Fruit fly (Drosophila melanogaster): ENCODE measurements around the gene CG32263.

Gene CG32263

dm6 chr3L:3824790-3825484 is 14.0 kb upstream of the CG32263 start, which contains the start of gene Rdh (continued):
- TF ChIP-seq CG8290 (GFP tag; optimal IDR thresholded peaks at IDR 0.05), result no peak
- TF ChIP-seq CG8290 (tag; optimal IDR thresholded peaks at IDR 0.05), result no peak
- peak; percentile 62 for TF ChIP-seq trem (tag; optimal IDR thresholded peaks at IDR 0.05)
- TF ChIP-seq lmd (GFP tag; IDR thresholded peaks at IDR 0.05), result peak; percentile 63
- no peak for TF ChIP-seq CG17612 (GFP tag; IDR thresholded peaks at IDR 0.05)
- peak; percentile 65; the same call in 1 of the 2 replicates for TF ChIP-seq CG9215 (GFP tag; IDR thresholded peaks at IDR 0.05)
- TF ChIP-seq pros (GFP tag; optimal IDR thresholded peaks at IDR 0.05), result peak; percentile 75
- peak; percentile 68 for TF ChIP-seq gsb-n (tag; optimal IDR thresholded peaks at IDR 0.05)
- TF ChIP-seq shn (GFP tag; optimal IDR thresholded peaks at IDR 0.05), result no peak
- peak; percentile 83 for TF ChIP-seq CG30403 (GFP tag; optimal IDR thresholded peaks at IDR 0.05)
- no peak for TF ChIP-seq otp (GFP tag; IDR thresholded peaks at IDR 0.05)
- no peak for TF ChIP-seq dimm (GFP tag; IDR thresholded peaks at IDR 0.05)
- TF ChIP-seq Ada2b (GFP tag; IDR thresholded peaks at IDR 0.05), result peak; percentile 58
- peak; percentile 79 for TF ChIP-seq Dbx (GFP tag; IDR thresholded peaks at IDR 0.05)
- no peak for TF ChIP-seq Bdp1 (GFP tag; optimal IDR thresholded peaks at IDR 0.05)
- peak; percentile 39 for TF ChIP-seq ewg (GFP tag; optimal IDR thresholded peaks at IDR 0.05)
- TF ChIP-seq D19B (GFP tag; optimal IDR thresholded peaks at IDR 0.05), result peak; percentile 45
- TF ChIP-seq zfh2 (GFP tag; optimal IDR thresholded peaks at IDR 0.05), result no peak
- peak; percentile 61 for TF ChIP-seq zen (tag; optimal IDR thresholded peaks at IDR 0.05)
- peak; percentile 90 for TF ChIP-seq CG8924 (tag; optimal IDR thresholded peaks at IDR 0.05)
- TF ChIP-seq CG2199 (GFP tag; IDR thresholded peaks at IDR 0.05), result no peak
- TF ChIP-seq CG33557 (GFP tag; optimal IDR thresholded peaks at IDR 0.05), result peak; percentile 69
- TF ChIP-seq CG2129 (GFP tag; IDR thresholded peaks at IDR 0.05; ENCODE audit: partially characterized antibody), result no peak
- TF ChIP-seq Trl (optimal IDR thresholded peaks at IDR 0.05), result peak; percentile 74 to 89
- TF ChIP-seq Trl (GFP tag; optimal IDR thresholded peaks at IDR 0.05), result no peak
- no peak for TF ChIP-seq CG33213 (GFP tag; optimal IDR thresholded peaks at IDR 0.05)
- peak; percentile 30 for TF ChIP-seq YL-1 (GFP tag; optimal IDR thresholded peaks at IDR 0.05)
- TF ChIP-seq CG8359 (GFP tag; optimal IDR thresholded peaks at IDR 0.05; ENCODE audit: borderline replicate concordance), result peak; percentile 49
- peak; percentile 62 for TF ChIP-seq ssp (GFP tag; IDR thresholded peaks at IDR 0.05)
- TF ChIP-seq trh (GFP tag; optimal IDR thresholded peaks at IDR 0.05), result peak; percentile 53
- peak; percentile 14 for TF ChIP-seq pnt (GFP tag; optimal IDR thresholded peaks at IDR 0.05)
- TF ChIP-seq CG10462 (GFP tag; optimal IDR thresholded peaks at IDR 0.05), result peak; percentile 24
- peak; percentile 43; the same call in 1 of the 2 replicates for TF ChIP-seq MBD-R2 (GFP tag; IDR thresholded peaks at IDR 0.05)
- no peak for TF ChIP-seq CG2889 (GFP tag; IDR thresholded peaks at IDR 0.05)
- no peak for TF ChIP-seq CG4617 (GFP tag; optimal IDR thresholded peaks at IDR 0.05; ENCODE audit: borderline replicate concordance)
- peak; percentile 55 to 59 for TF ChIP-seq dpn (GFP tag; optimal IDR thresholded peaks at IDR 0.05)
- TF ChIP-seq Hsf (GFP tag; optimal IDR thresholded peaks at IDR 0.05), result peak; percentile 69
- TF ChIP-seq wdn (GFP tag; IDR thresholded peaks at IDR 0.05), result 0 out of 2 replicates have a peak, but pooled peaks have one; percentile 34
- TF ChIP-seq CG6683 (GFP tag; optimal IDR thresholded peaks at IDR 0.05), result peak; percentile 86
- TF ChIP-seq CG17568 (GFP tag; optimal IDR thresholded peaks at IDR 0.05), result peak; percentile 74
- peak; percentile 82 for TF ChIP-seq CG6813 (GFP tag; optimal IDR thresholded peaks at IDR 0.05)
- peak; percentile 34 for TF ChIP-seq HLH54F (GFP tag; optimal IDR thresholded peaks at IDR 0.05)
- TF ChIP-seq cas (GFP tag; IDR thresholded peaks at IDR 0.05), result no peak
- peak; percentile 83 for TF ChIP-seq Oli (tag; optimal IDR thresholded peaks at IDR 0.05)
- 0 out of 3 replicates have a peak, but pooled peaks have one; percentile 54 for TF ChIP-seq ase (GFP tag; IDR thresholded peaks at IDR 0.05)
- no peak for TF ChIP-seq cad (GFP tag; optimal IDR thresholded peaks at IDR 0.05)
- peak; percentile 83 for TF ChIP-seq CG10209 (GFP tag; optimal IDR thresholded peaks at IDR 0.05)
- no peak for TF ChIP-seq fru (optimal IDR thresholded peaks at IDR 0.05)
- TF ChIP-seq pb (GFP tag; optimal IDR thresholded peaks at IDR 0.05), result no peak
- peak; percentile 70 for TF ChIP-seq CG15601 (tag; optimal IDR thresholded peaks at IDR 0.05)
- no peak for TF ChIP-seq dan (GFP tag; IDR thresholded peaks at IDR 0.05)

All from whole organism, embryonic.